Fruit fly (Drosophila melanogaster): ENCODE measurements around the gene Pomp.

The Pomp gene

dm6 chr2L:20803733-20804164, 16.3 kb downstream of the Pomp start (continued):
- TF ChIP-seq CG18599 (GFP tag; optimal IDR thresholded peaks at IDR 0.05) (peak; percentile 25), chm (GFP tag; IDR thresholded peaks at IDR 0.05) (no peak), CG14441 (GFP tag; IDR thresholded peaks at IDR 0.05) (no peak), CG4404 (GFP tag; IDR thresholded peaks at IDR 0.05) (no peak), CkIIα-i1 (GFP tag; IDR thresholded peaks at IDR 0.05) (no peak), ash1 (GFP tag; optimal IDR thresholded peaks at IDR 0.05) (no peak), CG32767 (GFP tag; IDR thresholded peaks at IDR 0.05) (0 out of 2 replicates have a peak, but pooled peaks have one; percentile 5), seq (GFP tag; IDR thresholded peaks at IDR 0.05) (peak; percentile 31; the same call in 1 of the 2 replicates), CG32772 (GFP tag; IDR thresholded peaks at IDR 0.05) (0 out of 2 replicates have a peak, but pooled peaks have one; percentile 8), zfh2 (GFP tag; optimal IDR thresholded peaks at IDR 0.05) (no peak), chinmo (GFP tag; IDR thresholded peaks at IDR 0.05; ENCODE audit: partially characterized antibody) (peak; percentile 78; the same call in 2 of the 4 replicates), crc (GFP tag; optimal IDR thresholded peaks at IDR 0.05) (no peak), Xbp1 (GFP tag; optimal IDR thresholded peaks at IDR 0.05) (no peak), stwl (tag; optimal IDR thresholded peaks at IDR 0.05) (no peak), mam (GFP tag; optimal IDR thresholded peaks at IDR 0.05) (no peak), CG9215 (GFP tag; IDR thresholded peaks at IDR 0.05) (no peak), scrt (GFP tag; optimal IDR thresholded peaks at IDR 0.05) (peak; percentile 99), TFAM (GFP tag; optimal IDR thresholded peaks at IDR 0.05) (no peak), jumu (GFP tag; optimal IDR thresholded peaks at IDR 0.05) (no peak), Usf (GFP tag; optimal IDR thresholded peaks at IDR 0.05) (no peak), Max (GFP tag; optimal IDR thresholded peaks at IDR 0.05) (no peak), CG1024 (GFP tag; IDR thresholded peaks at IDR 0.05) (no peak), schlank (tag; optimal IDR thresholded peaks at IDR 0.05) (no peak), CG31388 (GFP tag; optimal IDR thresholded peaks at IDR 0.05) (no peak), Pdp1 (GFP tag; optimal IDR thresholded peaks at IDR 0.05) (peak in 1 of 2 experiments; percentile 47), Hr51 (GFP tag; optimal IDR thresholded peaks at IDR 0.05) (peak in 1 of 2 experiments; percentile 26), amos (GFP tag; IDR thresholded peaks at IDR 0.05; ENCODE audit: partially characterized antibody) (0 out of 2 replicates have a peak, but pooled peaks have one; percentile 27), HLH4C (GFP tag; IDR thresholded peaks at IDR 0.05; ENCODE audit: partially characterized antibody) (0 out of 3 replicates have a peak, but pooled peaks have one; percentile 29), CG12219 (GFP tag; optimal IDR thresholded peaks at IDR 0.05) (no peak), CG16779 (GFP tag; IDR thresholded peaks at IDR 0.05) (no peak), salm (tag; optimal IDR thresholded peaks at IDR 0.05) (no peak), nerfin-1 (tag; optimal IDR thresholded peaks at IDR 0.05) (peak; percentile 43), lov (optimal IDR thresholded peaks at IDR 0.05) (no peak), lov (GFP tag; IDR thresholded peaks at IDR 0.05) (no peak), CG3726 (GFP tag; IDR thresholded peaks at IDR 0.05) (no peak), D19A (tag; optimal IDR thresholded peaks at IDR 0.05) (no peak), tap (tag; optimal IDR thresholded peaks at IDR 0.05) (no peak), slp2 (GFP tag; optimal IDR thresholded peaks at IDR 0.05) (no peak), CG18476 (GFP tag; optimal IDR thresholded peaks at IDR 0.05) (no peak), CG13894 (tag; optimal IDR thresholded peaks at IDR 0.05) (peak; percentile 48), CG8924 (tag; optimal IDR thresholded peaks at IDR 0.05) (no peak), vnd (GFP tag; IDR thresholded peaks at IDR 0.05; ENCODE audit: partially characterized antibody) (no peak), eve (GFP tag; optimal IDR thresholded peaks at IDR 0.05) (no peak), ttk (GFP tag; IDR thresholded peaks at IDR 0.05) (peak; percentile 58; the same call in 1 of the 2 replicates), chif (GFP tag; optimal IDR thresholded peaks at IDR 0.05) (no peak), CG4360 (GFP tag; IDR thresholded peaks at IDR 0.05) (peak; percentile 63), fu2 (GFP tag; optimal IDR thresholded peaks at IDR 0.05) (no peak), crp (GFP tag; optimal IDR thresholded peaks at IDR 0.05) (no peak), sd (tag; optimal IDR thresholded peaks at IDR 0.05) (peak; percentile 65), Med (GFP tag) (no peak), mirr (GFP tag; optimal IDR thresholded peaks at IDR 0.05) (no peak)
